Fruit fly (Drosophila melanogaster): ENCODE measurements around the gene CG10035.

The CG10035 gene

DNA sequence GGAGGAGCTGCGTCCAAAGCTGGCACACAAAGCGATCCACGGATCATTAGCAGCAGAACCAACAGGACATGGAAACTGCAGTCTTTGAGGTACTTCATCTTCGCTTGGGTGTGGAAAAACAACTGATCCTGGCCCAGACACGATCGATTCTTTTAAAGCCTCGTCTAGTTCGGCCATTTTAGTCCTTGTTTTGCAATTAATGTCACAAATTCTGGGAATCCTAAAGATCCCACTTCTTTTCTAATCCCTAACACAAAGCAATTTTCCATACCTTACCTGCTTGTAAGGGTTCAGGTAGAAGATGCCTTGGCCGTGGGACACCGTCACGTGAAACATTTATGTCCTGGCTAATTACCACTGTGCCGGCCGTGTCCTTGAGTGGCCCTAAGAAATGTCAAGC, at the start of gene CG10035:
TSS of gene CG10035 (minus strand) at position 129 of the 400 bp plus-strand sequence.
- TF ChIP-seq noc (tag; optimal IDR thresholded peaks at IDR 0.05) = no peak

DNA sequence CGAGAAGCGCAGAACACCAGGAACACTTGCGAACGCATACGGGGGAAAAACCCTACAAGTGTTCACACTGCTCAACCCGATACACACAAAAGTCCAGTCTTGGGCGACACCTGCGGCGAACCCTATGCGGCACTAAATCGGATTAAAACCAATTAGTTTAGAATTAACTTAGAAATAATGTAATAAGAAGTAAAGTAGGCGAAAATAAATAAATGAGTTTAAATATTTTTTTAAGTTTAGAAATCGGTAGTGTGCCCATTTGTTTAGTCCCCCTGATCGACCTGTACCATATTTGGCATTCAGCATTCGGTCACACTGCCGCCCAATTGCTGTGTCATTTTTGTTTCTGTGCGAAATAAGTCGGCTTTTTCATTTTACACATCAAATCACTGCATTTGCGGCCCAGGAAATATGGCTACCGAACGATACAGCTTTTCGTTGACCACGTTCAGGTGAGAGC, 48.6 kb upstream of the CG10035 start, which contains the start of gene Prosalpha2:
TSS of gene Prosalpha2 (plus strand) at position 292 of the 460 bp plus-strand sequence.
- TF ChIP-seq noc (tag; optimal IDR thresholded peaks at IDR 0.05) = no peak

DNA sequence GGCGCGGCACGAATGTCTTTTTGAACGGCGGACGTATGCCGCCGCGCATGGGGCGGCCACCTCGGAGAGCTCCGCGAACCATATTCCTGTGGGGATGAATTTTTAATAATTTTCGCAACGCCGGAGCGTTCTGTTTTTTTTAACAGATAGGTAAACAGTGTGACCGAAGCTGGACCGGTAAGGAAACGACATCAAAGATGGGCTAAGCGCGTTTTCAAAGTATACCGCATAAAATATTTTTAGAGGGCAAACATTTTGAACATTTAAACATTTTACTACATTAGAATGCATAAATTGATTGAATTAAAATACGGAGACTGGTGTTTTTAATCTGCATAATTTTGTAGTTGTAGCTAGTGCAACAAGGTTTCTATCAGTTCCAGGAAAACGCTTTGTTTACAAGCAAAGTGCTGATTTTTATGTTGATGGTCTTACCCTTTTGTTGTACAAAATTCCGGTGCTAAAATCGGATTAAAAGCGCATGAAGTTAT, 46.7 kb upstream of the CG10035 start, which contains the start of the genes CG5641 and CG5245:
TSS of gene CG5641 (minus strand) at position 163 of the 491 bp plus-strand sequence.
TSS of gene CG5245 (plus strand) at position 441 of the 491 bp plus-strand sequence.
- no peak for TF ChIP-seq noc (tag; optimal IDR thresholded peaks at IDR 0.05)

DNA sequence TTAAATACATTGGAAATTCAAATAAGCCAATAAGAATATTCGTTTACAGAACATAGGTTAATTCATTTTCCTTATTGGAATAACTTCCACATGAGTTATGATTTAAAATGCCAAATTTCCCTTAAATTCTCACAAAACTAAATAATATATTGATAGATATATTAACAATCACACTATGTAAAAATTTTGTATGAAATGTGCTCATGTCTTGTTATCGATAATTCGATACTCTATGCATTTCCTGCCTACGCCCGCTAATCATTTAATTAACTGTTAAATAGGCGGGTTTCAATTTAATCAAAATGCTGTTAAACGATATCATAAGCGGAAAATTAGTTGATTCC, 43.8 kb upstream of the CG10035 start, which contains the start of gene NANS:
TSS of gene NANS (plus strand) at position 269 of the 344 bp plus-strand sequence.
- TF ChIP-seq noc (tag; optimal IDR thresholded peaks at IDR 0.05) = no peak

DNA sequence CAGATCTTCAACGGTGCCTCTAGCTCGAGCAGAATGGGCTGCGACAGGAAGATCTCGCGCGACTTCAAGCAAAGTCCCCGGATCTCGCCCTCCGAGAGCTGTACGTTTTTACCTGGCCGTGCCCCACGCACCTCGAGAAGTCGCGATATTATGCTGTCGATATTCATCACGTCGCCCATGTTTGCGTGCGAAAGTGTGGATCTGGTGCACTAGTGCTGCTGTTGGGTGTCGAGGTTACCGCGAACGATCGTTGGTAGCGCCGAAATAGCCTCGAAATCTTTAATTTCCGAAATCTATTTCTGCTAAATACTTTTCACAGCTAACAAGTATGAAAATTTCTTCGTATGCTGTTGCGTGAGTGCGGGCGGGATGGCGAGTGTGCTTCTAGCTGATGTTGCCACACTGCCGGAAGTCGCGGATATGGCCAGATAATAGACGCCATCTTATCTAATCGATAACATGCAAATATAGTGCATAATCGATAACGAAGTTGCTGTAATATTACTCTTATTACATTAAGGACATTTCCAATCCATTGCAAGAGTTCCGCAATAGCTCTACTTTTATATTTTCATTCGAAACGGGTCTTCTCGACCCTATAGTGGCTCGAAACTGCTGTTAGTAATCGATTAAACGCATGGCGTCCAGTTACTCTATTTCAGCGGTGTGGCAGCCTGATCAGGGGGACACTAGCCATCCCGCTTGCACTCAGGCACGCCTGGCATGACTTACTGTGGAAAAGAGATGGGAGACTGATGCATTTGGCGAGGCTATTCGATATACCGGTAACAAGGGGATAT, 43.2 kb upstream of the CG10035 start, which contains the start of gene Pp1-87B:
TSS of gene Pp1-87B (minus strand) at position 408 of the 800 bp plus-strand sequence.
- TF ChIP-seq noc (tag; optimal IDR thresholded peaks at IDR 0.05) = no peak

DNA sequence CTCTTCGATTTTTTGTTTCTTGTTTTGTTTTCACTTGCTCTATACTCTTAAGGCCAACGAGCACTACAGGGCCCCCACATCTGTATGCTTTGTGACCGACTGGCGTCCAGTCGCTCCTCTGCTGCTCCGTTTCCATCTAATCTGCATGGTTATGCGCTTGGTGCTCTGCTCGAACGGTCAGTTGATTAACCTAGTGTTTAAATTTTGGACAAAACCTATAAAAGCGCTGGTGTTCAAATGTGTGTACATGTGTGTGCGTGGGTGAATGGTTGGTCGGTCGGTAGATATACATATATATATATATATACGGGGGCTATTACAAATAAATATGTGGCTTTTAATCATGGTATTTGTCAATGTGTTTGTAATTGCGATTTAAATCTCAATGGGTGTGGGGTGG, 41.5 kb upstream of the CG10035 start:
- TF ChIP-seq noc (tag; optimal IDR thresholded peaks at IDR 0.05) = no peak

DNA sequence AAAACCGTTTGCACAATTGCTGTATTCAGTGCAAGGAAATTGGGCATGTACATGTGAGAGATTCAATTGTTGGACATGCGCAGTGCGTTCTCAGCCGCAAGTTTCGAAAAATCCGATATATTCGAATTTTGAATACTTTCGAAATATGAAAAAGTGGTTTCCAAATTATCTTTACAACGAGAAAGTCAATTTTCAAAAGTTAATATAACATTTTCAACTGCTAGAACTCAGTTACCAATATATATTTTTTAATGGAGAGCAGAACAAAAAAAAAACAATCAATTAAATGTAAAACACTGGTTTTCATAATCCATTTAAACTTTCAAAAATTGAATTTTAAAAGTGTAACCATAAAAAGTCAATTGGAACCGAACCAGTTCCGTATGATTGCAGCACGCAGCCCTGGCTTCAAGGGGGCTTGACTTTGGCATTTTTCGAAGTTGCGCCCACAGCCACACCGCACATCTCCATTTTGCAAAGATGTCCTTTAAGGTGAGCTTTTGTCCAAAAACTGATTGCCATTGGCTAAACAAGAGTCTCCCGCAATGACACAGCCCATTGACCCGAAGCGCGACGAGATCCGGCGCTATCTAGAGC, 40.0 kb upstream of the CG10035 start, which contains the start of the genes Scgbeta and CG17202:
TSS of gene Scgbeta (minus strand) at position 51 of the 597 bp plus-strand sequence.
TSS of gene CG17202 (plus strand) at position 390 of the 597 bp plus-strand sequence.
- no peak for TF ChIP-seq noc (tag; optimal IDR thresholded peaks at IDR 0.05)

DNA sequence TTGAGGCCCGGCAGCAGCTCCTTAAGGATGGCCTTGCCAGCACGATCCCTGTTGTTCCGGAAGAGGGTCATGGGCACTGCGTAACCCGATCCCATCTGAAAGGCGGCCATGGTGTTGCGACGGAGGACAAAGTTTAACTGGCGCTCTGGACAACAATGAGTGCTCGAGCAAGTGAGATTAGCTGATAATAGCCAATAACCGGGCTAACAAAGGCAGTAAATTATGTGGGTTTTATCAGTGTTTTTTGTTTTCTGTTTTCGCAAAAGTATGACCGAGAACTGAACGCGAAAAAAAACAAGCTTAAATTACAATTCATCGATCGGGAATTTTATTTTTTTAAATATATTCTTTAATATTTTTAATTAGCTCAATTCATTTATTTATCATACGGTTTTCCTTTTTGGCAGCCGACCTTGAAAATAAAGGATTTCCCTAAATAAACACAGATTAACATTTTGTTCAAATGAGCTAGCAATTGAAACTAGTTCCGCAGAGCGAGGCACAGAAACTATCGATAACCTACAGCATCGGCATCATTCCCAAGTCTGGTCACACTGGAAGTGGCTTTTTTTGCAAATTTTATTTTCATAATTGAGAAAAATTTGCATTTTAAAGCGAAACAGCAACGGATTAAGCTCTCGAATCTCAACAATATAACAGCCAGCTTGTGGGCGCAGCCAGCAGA, 30.9 kb upstream of the CG10035 start, which contains the start of the genes Dip-C and pps:
TSS of gene Dip-C (minus strand) at position 486 of the 685 bp plus-strand sequence.
TSS of gene pps (plus strand) at position 555 of the 685 bp plus-strand sequence.
- TF ChIP-seq noc (tag; optimal IDR thresholded peaks at IDR 0.05) = no peak

DNA sequence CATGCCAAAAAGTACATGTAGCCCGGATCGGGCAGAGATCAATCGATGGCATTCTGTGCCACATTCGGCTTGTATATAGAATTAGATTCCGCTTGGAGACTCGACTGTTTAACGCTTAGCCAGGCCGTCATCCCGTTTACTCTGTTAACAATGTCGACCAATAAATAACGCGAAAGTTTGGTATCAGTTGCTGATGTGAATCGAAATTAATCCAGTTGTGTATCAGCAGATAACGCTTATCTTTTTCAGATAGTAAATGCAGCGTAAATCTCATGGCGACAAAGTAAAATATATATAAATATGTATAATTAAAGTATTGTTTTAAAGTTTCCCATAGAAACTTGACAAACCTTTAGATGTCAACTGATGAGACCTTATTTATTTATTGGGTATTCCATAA, 29.0 kb upstream of the CG10035 start:
- peak; percentile 63 for TF ChIP-seq noc (tag; optimal IDR thresholded peaks at IDR 0.05)

DNA sequence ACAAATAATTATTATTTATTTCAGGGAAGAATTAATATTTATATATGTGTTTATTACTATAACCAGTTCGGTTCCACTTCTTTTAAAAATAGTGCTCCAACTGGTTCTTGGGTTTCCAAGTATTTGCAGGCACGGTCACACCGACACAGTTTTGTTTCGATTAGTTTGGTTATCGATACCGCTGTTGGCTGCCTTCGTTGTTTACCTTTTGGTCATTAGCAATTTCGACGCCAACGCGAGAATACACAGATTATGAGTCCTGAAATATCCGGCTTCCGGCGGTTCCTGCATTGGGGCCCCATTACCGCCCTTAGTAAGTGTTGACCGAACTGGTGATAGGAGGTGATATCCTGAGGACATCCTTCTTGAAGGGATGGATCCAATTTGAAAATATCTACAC, 25.7 kb upstream of the CG10035 start, which contains the start of gene CG5196:
TSS of gene CG5196 (plus strand) at position 157 of the 400 bp plus-strand sequence.
- peak; percentile 37 for TF ChIP-seq noc (tag; optimal IDR thresholded peaks at IDR 0.05)

DNA sequence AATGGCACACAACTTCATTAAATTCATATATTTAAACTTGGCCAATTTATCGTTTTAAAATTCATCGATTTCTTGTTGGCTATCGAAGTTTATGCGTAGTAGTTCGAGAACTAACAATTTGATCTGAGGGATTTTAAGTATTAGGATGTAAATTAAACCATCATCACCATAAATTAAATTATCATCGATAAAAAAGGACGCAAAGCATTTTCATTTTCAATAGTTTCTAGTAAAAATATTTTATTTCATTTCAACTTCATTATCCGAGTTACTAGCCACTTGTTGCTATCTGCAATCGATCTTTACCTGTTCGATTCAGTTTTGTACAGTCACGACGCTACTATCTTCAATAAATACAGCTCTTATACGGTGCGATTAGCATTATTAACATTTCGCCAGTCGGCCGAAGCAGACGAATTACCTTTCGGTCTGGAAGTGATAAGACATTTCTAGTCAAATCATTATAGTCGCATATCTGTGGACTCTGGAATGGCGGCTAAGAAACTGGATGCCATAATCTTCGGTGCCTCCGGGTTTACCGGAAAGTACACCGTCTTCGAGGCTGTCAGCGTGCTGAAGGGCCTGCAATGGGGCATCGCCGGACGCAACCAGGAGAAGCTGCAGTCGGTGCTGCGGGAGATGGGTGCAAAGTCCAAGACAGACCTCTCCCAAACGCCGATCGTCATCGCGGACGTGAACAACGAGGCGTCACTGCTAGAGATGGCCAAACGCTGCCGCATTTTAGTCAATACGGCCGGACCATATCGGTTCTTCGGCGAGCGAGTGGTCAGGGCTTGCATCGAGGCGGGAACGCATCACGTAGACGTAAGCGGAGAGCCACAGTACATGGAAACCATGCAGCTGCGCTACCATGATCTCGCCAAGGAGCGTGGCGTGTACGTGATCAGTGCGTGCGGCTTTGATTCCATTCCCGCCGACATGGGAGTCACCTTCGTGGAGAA, 24.0 kb upstream of the CG10035 start, which contains the start of gene CG5167:
TSS of gene CG5167 (plus strand) at position 298 of the 962 bp plus-strand sequence.
- TF ChIP-seq noc (tag; optimal IDR thresholded peaks at IDR 0.05) = peak; percentile 68

DNA sequence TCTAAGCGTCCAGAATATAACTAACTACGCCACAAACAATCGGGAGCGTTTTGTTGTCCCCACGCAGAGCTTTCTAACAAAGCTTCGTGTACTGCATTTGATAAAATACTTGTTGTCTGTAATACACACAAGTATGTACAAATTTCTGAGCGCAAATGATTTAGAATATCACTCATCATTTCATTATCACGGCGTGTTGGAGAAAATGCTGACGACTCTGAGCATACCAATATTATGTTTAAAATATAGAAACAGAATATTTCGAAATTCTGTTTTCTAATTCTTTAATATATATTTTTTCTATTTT, 23.4 kb upstream of the CG10035 start, which contains the start of gene Cyp9f2:
TSS of gene Cyp9f2 (minus strand) at position 101 of the 307 bp plus-strand sequence.
- no peak for TF ChIP-seq noc (tag; optimal IDR thresholded peaks at IDR 0.05)

DNA sequence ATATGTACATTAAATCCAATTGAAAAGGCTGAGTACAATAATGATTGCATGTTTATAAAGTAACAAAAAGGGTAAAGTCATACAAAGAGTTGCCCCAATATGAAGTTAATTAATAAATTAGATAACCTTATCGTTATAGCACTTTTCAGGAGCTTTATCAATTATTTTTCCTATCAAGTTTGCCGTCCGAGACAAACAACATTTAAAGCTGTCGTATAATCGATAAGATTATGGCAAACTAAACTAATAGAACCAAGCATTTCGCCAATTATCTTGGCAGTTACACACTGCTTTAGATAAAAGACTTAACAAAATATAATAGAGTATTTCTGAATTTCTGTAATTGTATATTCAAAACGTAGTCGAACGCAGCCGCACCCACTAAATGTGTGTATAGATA, 22.6 kb upstream of the CG10035 start:
- TF ChIP-seq noc (tag; optimal IDR thresholded peaks at IDR 0.05) = no peak

DNA sequence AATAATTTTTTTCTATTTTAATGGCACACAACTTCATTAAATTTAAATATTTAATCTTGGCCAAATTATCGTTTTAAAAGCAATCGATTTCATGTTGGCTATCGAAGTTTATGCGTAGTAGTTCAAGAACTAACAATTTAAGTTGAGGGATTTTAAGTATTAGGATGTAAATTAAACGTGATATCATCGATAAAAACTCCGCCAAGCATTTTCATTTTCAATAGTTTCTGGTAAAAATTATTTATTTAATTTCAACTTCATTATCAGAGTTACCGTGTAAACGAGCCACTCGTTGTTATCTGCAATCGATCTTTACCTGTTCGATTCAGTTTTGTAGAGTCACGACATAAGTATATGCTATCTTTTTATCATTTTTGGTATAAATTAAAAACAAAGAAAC, 20.4 kb upstream of the CG10035 start:
- TF ChIP-seq noc (tag; optimal IDR thresholded peaks at IDR 0.05) = peak; percentile 97

Measured in whole organism, larva.